Fruit fly (Drosophila melanogaster) whole organism, embryonic: Measurements from ENCODE around the gene Vps39.

Experiments used
- Ada2b ChIP-seq: fragments of 200-800 bp; sonication (Bioruptor generic); IDR thresholded peaks from 2 replicates; pipeline ENCODE4 v1.3.6; 2022; ENCODE audit warnings: missing biosample characterization, missing genetic modification characterization
- Atf6 ChIP-seq: fragments of 200-800 bp; sonication (Bioruptor generic); IDR thresholded peaks from 2 replicates; pipeline ENCODE4 v1.3.6; 2022; ENCODE audit warnings: missing biosample characterization, missing genetic modification characterization
- B-H1 ChIP-seq: fragments of 200-800 bp; sonication (Bioruptor generic); IDR thresholded peaks from 3 replicates; pipeline ENCODE4 v1.3.6; 2022; ENCODE audit warnings: missing biosample characterization, missing genetic modification characterization
- CG10565 ChIP-seq: fragments of 200-800 bp; sonication (Bioruptor generic); optimal IDR thresholded peaks from 3 replicates; lab custom pipeline; 2016; ENCODE audit warnings: missing biosample characterization, mild to moderate bottlenecking, missing genetic modification characterization
- CG10654 ChIP-seq: fragments of 200-800 bp; sonication (Bioruptor generic); optimal IDR thresholded peaks from 2 replicates; lab custom pipeline; 2016; ENCODE audit warnings: missing biosample characterization, missing genetic modification characterization
- CG10959 ChIP-seq: fragments of 200-800 bp; sonication (Bioruptor generic); IDR thresholded peaks from 2 replicates; pipeline ENCODE4 v1.3.6; 2022; ENCODE audit warnings: missing biosample characterization, missing genetic modification characterization
- CG11695 ChIP-seq: fragments of 200-800 bp; sonication (Bioruptor generic); IDR thresholded peaks from 3 replicates; pipeline ENCODE4 v1.3.6; 2022; ENCODE audit warnings: missing biosample characterization, missing genetic modification characterization
- CG12236 ChIP-seq: fragments of 200-800 bp; sonication (Bioruptor generic); optimal IDR thresholded peaks from 2 replicates; lab custom pipeline; 2016; ENCODE audit warnings: missing biosample characterization, missing genetic modification characterization
- CG12659 ChIP-seq: fragments of 200-800 bp; sonication (Bioruptor generic); optimal IDR thresholded peaks from 3 replicates; lab custom pipeline; 2017; ENCODE audit warnings: mild to moderate bottlenecking, missing biosample characterization, missing genetic modification reagents, missing genetic modification characterization
- CG12942 ChIP-seq: fragments of 200-800 bp; sonication (Bioruptor generic); optimal IDR thresholded peaks from 3 replicates; lab custom pipeline; 2016; ENCODE audit warnings: missing biosample characterization, missing genetic modification characterization
- CG13287 ChIP-seq: fragments of 200-800 bp; sonication (Bioruptor generic); IDR thresholded peaks from 2 replicates; pipeline ENCODE4 v1.3.6; 2022; ENCODE audit warnings: missing biosample characterization, missing genetic modification characterization; ENCODE audit not compliant: partially characterized antibody
- CG13775 ChIP-seq: fragments of 200-800 bp; sonication (Bioruptor generic); optimal IDR thresholded peaks from 3 replicates; lab custom pipeline; 2017; ENCODE audit warnings: missing biosample characterization, mild to moderate bottlenecking, missing genetic modification characterization
- CG1603 ChIP-seq: fragments of 200-800 bp; sonication (Bioruptor generic); optimal IDR thresholded peaks from 2 replicates; lab custom pipeline; 2019; ENCODE audit warnings: missing biosample characterization, mild to moderate bottlenecking, missing genetic modification characterization, moderate library complexity
- CG17361 ChIP-seq: fragments of 200-800 bp; sonication (Bioruptor generic); IDR thresholded peaks from 3 replicates; pipeline ENCODE4 v1.3.6; 2022; ENCODE audit warnings: missing biosample characterization, missing genetic modification characterization
- CG17385 ChIP-seq: fragments of 200-800 bp; sonication (Bioruptor generic); optimal IDR thresholded peaks from 3 replicates; lab custom pipeline; 2018; ENCODE audit warnings: missing biosample characterization, mild to moderate bottlenecking, missing genetic modification characterization
- CG31224 ChIP-seq: fragments of 200-800 bp; sonication (Bioruptor generic); IDR thresholded peaks from 2 replicates; pipeline ENCODE4 v1.3.6; 2022; ENCODE audit warnings: missing biosample characterization, missing genetic modification characterization
- CG33557 ChIP-seq: fragments of 200-800 bp; sonication (Bioruptor generic); optimal IDR thresholded peaks from 2 replicates; lab custom pipeline; 2019; ENCODE audit warnings: missing biosample characterization, mild to moderate bottlenecking, missing genetic modification characterization, moderate library complexity
- CG3726 ChIP-seq: fragments of 200-800 bp; sonication (Bioruptor generic); IDR thresholded peaks from 3 replicates; pipeline ENCODE4, ENCODE4 v1.3.6; 2022; ENCODE audit warnings: missing biosample characterization, missing genetic modification characterization
- CG43689 ChIP-seq: fragments of 200-800 bp; sonication (Bioruptor generic); IDR thresholded peaks from 2 replicates; pipeline ENCODE4 v1.3.6; 2022; ENCODE audit warnings: missing biosample characterization, missing genetic modification characterization
- CG6791 ChIP-seq: fragments of 200-800 bp; sonication (Bioruptor generic); IDR thresholded peaks from 3 replicates; pipeline ENCODE4 v1.3.6; 2022; ENCODE audit warnings: missing biosample characterization, missing genetic modification characterization; ENCODE audit not compliant: partially characterized antibody
- CG8281 ChIP-seq: fragments of 200-800 bp; sonication (Bioruptor generic); optimal IDR thresholded peaks from 2 replicates; lab custom pipeline; 2018; ENCODE audit warnings: missing biosample characterization, mild to moderate bottlenecking, missing genetic modification characterization, moderate library complexity
- CG8290 ChIP-seq, 3 experiments: fragments of 200-800 bp; sonication (Bioruptor generic); optimal IDR thresholded peaks; 2 replicates each; lab custom pipeline; 2016 to 2019; ENCODE audit warnings: missing biosample characterization in 3 of 3, missing genetic modification characterization in 3 of 3, mild to moderate bottlenecking in 2 of 3, moderate library complexity in 1 of 3
- CG9876 ChIP-seq: fragments of 200-800 bp; sonication (Bioruptor generic); optimal IDR thresholded peaks from 2 replicates; lab custom pipeline; 2016; ENCODE audit warnings: missing biosample characterization, missing genetic modification characterization
- E2f1 ChIP-seq: fragments of 200-800 bp; sonication (Bioruptor generic); IDR thresholded peaks from 2 replicates; pipeline ENCODE4 v1.3.6; 2022; ENCODE audit warnings: missing biosample characterization, missing genetic modification characterization
- ERR ChIP-seq: fragments of 200-800 bp; sonication (Bioruptor generic); optimal IDR thresholded peaks from 2 replicates; lab custom pipeline; 2016; ENCODE audit warnings: missing biosample characterization, missing genetic modification characterization
- H2.0 ChIP-seq: fragments of 200-800 bp; sonication (Bioruptor generic); IDR thresholded peaks from 2 replicates; pipeline ENCODE4 v1.3.6; 2022; ENCODE audit warnings: missing biosample characterization, missing genetic modification characterization
- HLHmδ ChIP-seq: fragments of 200-800 bp; sonication (Bioruptor generic); optimal IDR thresholded peaks from 2 replicates; lab custom pipeline; 2018; ENCODE audit warnings: missing biosample characterization, mild to moderate bottlenecking, missing genetic modification characterization, moderate library complexity
- Hmr ChIP-seq: fragments of 200-800 bp; sonication (Bioruptor generic); optimal IDR thresholded peaks from 3 replicates; lab custom pipeline; 2017; ENCODE audit warnings: mild to moderate bottlenecking, missing biosample characterization, missing genetic modification reagents, missing genetic modification characterization
- Mrtf ChIP-seq: fragments of 200-800 bp; sonication (Bioruptor generic); IDR thresholded peaks from 3 replicates; pipeline ENCODE4 v1.3.6; 2022; ENCODE audit warnings: missing biosample characterization, missing genetic modification characterization
- az2 ChIP-seq: fragments of 200-800 bp; sonication (Bioruptor generic); optimal IDR thresholded peaks from 3 replicates; lab custom pipeline; 2016; ENCODE audit warnings: missing biosample characterization, missing genetic modification characterization
- bsh ChIP-seq, 2 experiments: fragments of 200-800 bp; sonication (Bioruptor generic); optimal IDR thresholded peaks; 2 replicates each; lab custom pipeline; 2017 to 2018; ENCODE audit warnings: mild to moderate bottlenecking in 2 of 2, missing biosample characterization in 2 of 2, missing genetic modification characterization in 2 of 2, moderate library complexity in 1 of 2
- cg ChIP-seq: fragments of 200-800 bp; sonication (Bioruptor generic); optimal IDR thresholded peaks from 3 replicates; lab custom pipeline; 2019; ENCODE audit warnings: missing biosample characterization, mild to moderate bottlenecking, missing genetic modification characterization, moderate library complexity
- dan ChIP-seq: fragments of 200-800 bp; sonication (Bioruptor generic); IDR thresholded peaks from 2 replicates; pipeline ENCODE4 v1.3.6; 2022; ENCODE audit warnings: missing biosample characterization, missing genetic modification characterization
- danr ChIP-seq: fragments of 200-800 bp; sonication (Bioruptor generic); IDR thresholded peaks from 2 replicates; pipeline ENCODE4 v1.3.6; 2022; ENCODE audit warnings: missing biosample characterization, missing genetic modification characterization
- dati ChIP-seq: fragments of 200-800 bp; sonication (Bioruptor generic); IDR thresholded peaks from 2 replicates; pipeline ENCODE4 v1.3.6; 2022; ENCODE audit warnings: missing biosample characterization, missing genetic modification characterization
- eyg ChIP-seq: fragments of 200-800 bp; sonication (Bioruptor generic); optimal IDR thresholded peaks from 3 replicates; lab custom pipeline; 2016; ENCODE audit warnings: missing biosample characterization, missing genetic modification characterization
- grau ChIP-seq: fragments of 200-800 bp; optimal IDR thresholded peaks from 3 replicates; lab custom pipeline; 2019; ENCODE audit warnings: missing biosample characterization, mild to moderate bottlenecking, missing genetic modification characterization, moderate library complexity
- jumu ChIP-seq: fragments of 200-800 bp; sonication (Bioruptor generic); optimal IDR thresholded peaks from 3 replicates; lab custom pipeline; 2016; ENCODE audit warnings: missing biosample characterization, missing genetic modification characterization
- lmd ChIP-seq: fragments of 200-800 bp; sonication (Bioruptor generic); IDR thresholded peaks from 2 replicates; pipeline ENCODE4 v1.3.6; 2022; ENCODE audit warnings: missing biosample characterization, missing genetic modification characterization
- nerfin-2 ChIP-seq: fragments of 200-800 bp; sonication (Bioruptor generic); IDR thresholded peaks from 2 replicates; pipeline ENCODE4 v1.3.6; 2022; ENCODE audit warnings: missing biosample characterization, missing genetic modification characterization; ENCODE audit not compliant: partially characterized antibody
- pb ChIP-seq: fragments of 200-800 bp; sonication (Bioruptor generic); optimal IDR thresholded peaks from 3 replicates; lab custom pipeline; 2016; ENCODE audit warnings: missing biosample characterization, missing genetic modification characterization
- pum ChIP-seq: fragments of 200-800 bp; sonication (Bioruptor generic); optimal IDR thresholded peaks from 2 replicates; lab custom pipeline; 2016; ENCODE audit warnings: missing biosample characterization, missing genetic modification characterization
- sqz ChIP-seq: fragments of 200-800 bp; sonication (Bioruptor generic); optimal IDR thresholded peaks from 3 replicates; lab custom pipeline; 2018; ENCODE audit warnings: missing biosample characterization, mild to moderate bottlenecking, missing genetic modification characterization
- stwl ChIP-seq: fragments of 200-800 bp; sonication (Bioruptor generic); optimal IDR thresholded peaks from 3 replicates; lab custom pipeline; 2018; ENCODE audit warnings: missing biosample characterization, mild to moderate bottlenecking, missing genetic modification characterization, moderate library complexity
- tna ChIP-seq: fragments of 200-800 bp; sonication (Bioruptor generic); IDR thresholded peaks from 2 replicates; pipeline ENCODE4 v1.3.6; 2022; ENCODE audit warnings: missing biosample characterization, missing genetic modification characterization; ENCODE audit not compliant: partially characterized antibody
- unpg ChIP-seq: fragments of 200-800 bp; sonication (Bioruptor generic); optimal IDR thresholded peaks from 3 replicates; lab custom pipeline; 2018; ENCODE audit warnings: missing biosample characterization, mild to moderate bottlenecking, missing genetic modification characterization, moderate library complexity
- usp ChIP-seq: fragments of >200 bp; optimal IDR thresholded peaks from 2 replicates; lab custom pipeline; 2017; ENCODE audit warnings: missing biosample characterization, missing genetic modification characterization
- vnd ChIP-seq: fragments of 200-800 bp; sonication (Bioruptor generic); IDR thresholded peaks from 3 replicates; pipeline ENCODE4 v1.3.6; 2022; ENCODE audit warnings: missing biosample characterization, missing genetic modification characterization; ENCODE audit not compliant: partially characterized antibody

Gene Vps39

DNA sequence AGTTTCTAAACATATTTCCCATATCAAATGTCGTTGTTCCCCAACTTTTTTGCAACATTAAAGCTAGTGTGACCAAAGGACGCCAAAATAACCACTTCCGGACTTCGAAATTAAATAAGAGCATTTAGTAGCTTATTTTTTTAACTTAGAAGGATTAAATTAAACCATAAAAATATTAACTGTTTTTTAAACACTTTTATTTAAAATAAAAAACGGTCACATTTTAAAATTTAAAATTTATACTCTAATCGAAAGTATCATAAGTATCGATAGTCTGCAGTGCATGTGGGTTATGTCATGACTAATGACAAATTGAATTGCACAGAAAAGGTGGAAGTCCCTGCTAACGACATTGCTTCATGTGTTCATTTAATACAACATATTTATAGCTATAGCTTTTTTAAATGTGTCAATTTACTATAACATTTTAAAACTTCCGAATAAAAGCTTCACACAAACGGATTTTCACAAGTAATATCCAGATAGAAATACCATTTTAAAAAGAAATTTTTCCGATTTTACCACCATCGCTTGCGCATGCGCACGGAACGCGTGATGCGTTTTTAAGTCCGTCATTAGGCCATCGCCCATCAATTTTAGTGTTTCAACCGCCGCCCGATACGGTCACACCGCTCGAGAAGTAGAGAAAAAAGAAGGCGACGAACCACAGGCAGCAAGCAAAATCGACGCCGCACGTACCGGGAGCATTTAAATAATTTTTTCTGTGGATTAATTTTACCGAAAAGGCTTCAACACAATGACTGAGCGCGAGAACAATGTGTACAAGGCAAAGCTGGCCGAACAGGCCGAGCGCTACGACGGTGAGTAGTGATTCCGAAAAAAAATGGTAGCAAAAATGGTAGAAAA, 31.9 kb downstream of the Vps39 start, which contains the start of the genes CG7156 and 14-3-3epsilon (continued):
- TF ChIP-seq pb (GFP tag; lab: Kevin White, UChicago) (no peak), CG12236 (GFP tag; lab: Kevin White, UChicago) (peak; percentile 11), CG17361 (GFP tag; lab: Robert Waterston, UW) (peak; percentile 73; the same call in 2 of the 3 replicates), pum (GFP tag; lab: Kevin White, UChicago) (peak; percentile 4), CG3726 (no peak), CG6791 (GFP tag; lab: Robert Waterston, UW) (peak; percentile 52; the same call in 2 of the 3 replicates), CG9876 (GFP tag; lab: Kevin White, UChicago) (no peak), danr (GFP tag; lab: Robert Waterston, UW) (no peak), Ada2b (GFP tag; lab: Robert Waterston, UW) (no peak), usp (GFP tag; lab: Kevin White, UChicago) (no peak), eyg (GFP tag; lab: Kevin White, UChicago) (no peak), B-H1 (GFP tag; lab: Robert Waterston, UW) (no peak; the same call in 2 of the 3 replicates), jumu (GFP tag; lab: Kevin White, UChicago) (peak; percentile 2), Mrtf (GFP tag; lab: Robert Waterston, UW) (no peak), CG11695 (GFP tag; lab: Robert Waterston, UW) (no peak), H2.0 (0 out of 2 replicates have a peak, but pooled peaks have one; percentile 24), Hmr (peak; percentile 46), tna (no peak), Atf6 (GFP tag; lab: Robert Waterston, UW) (no peak; the same call in 1 of the 2 replicates), vnd (GFP tag; lab: Robert Waterston, UW) (no peak), CG8281 (tag; lab: Kevin White, UChicago) (no peak), grau (tag; lab: Kevin White, UChicago) (peak; percentile 45), CG33557 (peak; percentile 6), CG17385 (GFP tag; lab: Kevin White, UChicago) (peak; percentile 51), az2 (GFP tag; lab: Kevin White, UChicago) (peak; percentile 66), nerfin-2 (GFP tag; lab: Robert Waterston, UW) (no peak), unpg (GFP tag; lab: Kevin White, UChicago) (peak; percentile 73), cg (GFP tag; lab: Kevin White, UChicago) (no peak), ERR (GFP tag; lab: Kevin White, UChicago) (no peak), CG8290 (GFP tag; optimal IDR thresholded peaks at IDR 0.05; lab: Kevin White, UChicago) (peak; percentile 42), CG8290 (tag; optimal IDR thresholded peaks at IDR 0.05; lab: Kevin White, UChicago) (no peak), CG12942 (GFP tag; lab: Kevin White, UChicago) (peak; percentile 16), CG12659 (GFP tag; lab: Kevin White, UChicago) (peak; percentile 68), CG1603 (tag; lab: Kevin White, UChicago) (peak; percentile 18), stwl (peak; percentile 12), CG10959 (GFP tag; lab: Robert Waterston, UW) (no peak), CG13287 (GFP tag; lab: Robert Waterston, UW) (peak; percentile 59), lmd (GFP tag; lab: Robert Waterston, UW) (no peak), sqz (peak; percentile 77), CG10565 (no peak), CG13775 (peak; percentile 42), dati (GFP tag; lab: Robert Waterston, UW) (no peak), bsh (GFP tag; optimal IDR thresholded peaks at IDR 0.05; lab: Kevin White, UChicago) (peak in 1 of 2 experiments; percentile 65), CG43689 (GFP tag; lab: Robert Waterston, UW) (no peak), dan (GFP tag; lab: Robert Waterston, UW) (no peak), HLHmδ (GFP tag; lab: Kevin White, UChicago) (peak; percentile 44), CG31224 (no peak), E2f1 (GFP tag; lab: Robert Waterston, UW) (0 out of 2 replicates have a peak, but pooled peaks have one; percentile 45), CG10654 (GFP tag; lab: Kevin White, UChicago) (peak; percentile 30)
